Fruit fly (Drosophila melanogaster) whole organism, prepupa: Measurements from ENCODE around the gene CG7724.

Experiments used
- Blimp-1 ChIP-seq: fragments of 200-800 bp; sonication (Bioruptor generic); optimal IDR thresholded peaks from 3 replicates; lab custom pipeline; 2017; ENCODE audit warnings: missing biosample characterization, missing genetic modification characterization, mild to moderate bottlenecking, moderate library complexity, missing genetic modification reagents
- CG10631 ChIP-seq: fragments of 200-800 bp; sonication (Bioruptor generic); optimal IDR thresholded peaks from 2 replicates; lab custom pipeline; 2016; ENCODE audit warnings: missing biosample characterization, missing genetic modification characterization
- CG11294 ChIP-seq: fragments of 200-800 bp; sonication (Bioruptor generic); IDR thresholded peaks from 2 replicates; pipeline ENCODE4 v1.3.6; 2022; ENCODE audit warnings: missing biosample characterization, missing genetic modification characterization
- CG11762 ChIP-seq: fragments of 200-800 bp; sonication (Bioruptor generic); optimal IDR thresholded peaks from 3 replicates; lab custom pipeline; 2016; ENCODE audit warnings: missing biosample characterization, missing genetic modification characterization; ENCODE audit not compliant: insufficient read depth
- CG15336 ChIP-seq: fragments of 200-800 bp; sonication (Bioruptor generic); IDR thresholded peaks from 2 replicates; pipeline ENCODE4 v1.3.6; 2022; ENCODE audit warnings: missing biosample characterization, missing genetic modification characterization
- CG1621 ChIP-seq: fragments of 200-800 bp; sonication (Bioruptor generic); optimal IDR thresholded peaks from 3 replicates; lab custom pipeline; 2018; ENCODE audit warnings: missing biosample characterization, mild to moderate bottlenecking, missing genetic modification characterization
- CG3032 ChIP-seq: fragments of 200-800 bp; optimal IDR thresholded peaks from 2 replicates; lab custom pipeline; 2019; ENCODE audit warnings: missing biosample characterization, mild to moderate bottlenecking, missing genetic modification characterization, moderate library complexity
- CG6276 ChIP-seq: fragments of 200-800 bp; sonication (Bioruptor generic); optimal IDR thresholded peaks from 2 replicates; lab custom pipeline; 2017; ENCODE audit warnings: missing biosample characterization, mild to moderate bottlenecking, missing genetic modification characterization
- CG6792 ChIP-seq: fragments of 200-800 bp; sonication (Bioruptor generic); optimal IDR thresholded peaks from 3 replicates; lab custom pipeline; 2016; ENCODE audit warnings: missing biosample characterization, missing genetic modification characterization
- CG6808 ChIP-seq: fragments of 200-800 bp; sonication (Bioruptor generic); optimal IDR thresholded peaks from 3 replicates; lab custom pipeline; 2017; ENCODE audit warnings: missing biosample characterization, missing genetic modification characterization, mild to moderate bottlenecking, moderate library complexity, missing genetic modification reagents
- CG6854 ChIP-seq: fragments of 200-800 bp; sonication (Bioruptor generic); optimal IDR thresholded peaks from 2 replicates; lab custom pipeline; 2017; ENCODE audit warnings: missing biosample characterization, mild to moderate bottlenecking, missing genetic modification characterization
- CG7368 ChIP-seq: fragments of 200-800 bp; sonication (Bioruptor generic); optimal IDR thresholded peaks from 3 replicates; lab custom pipeline; 2016; ENCODE audit warnings: missing biosample characterization, missing genetic modification characterization
- Ets96B ChIP-seq: fragments of 200-800 bp; optimal IDR thresholded peaks from 2 replicates; lab custom pipeline; 2019; ENCODE audit warnings: missing biosample characterization, mild to moderate bottlenecking, missing genetic modification characterization, moderate library complexity
- Hr38 ChIP-seq: sonication (Bioruptor generic); optimal IDR thresholded peaks from 2 replicates; lab custom pipeline; 2016; ENCODE audit warnings: missing biosample characterization, missing genetic modification characterization
- Hr4 ChIP-seq: fragments of 200-800 bp; sonication (Bioruptor generic); optimal IDR thresholded peaks from 3 replicates; lab custom pipeline; 2016; ENCODE audit warnings: missing biosample characterization, missing genetic modification characterization
- Lpt ChIP-seq: fragments of 200-800 bp; sonication (Bioruptor generic); optimal IDR thresholded peaks from 3 replicates; lab custom pipeline; 2016; ENCODE audit warnings: missing biosample characterization, missing genetic modification characterization
- OdsH ChIP-seq: fragments of 200-800 bp; sonication (Bioruptor generic); optimal IDR thresholded peaks from 3 replicates; lab custom pipeline; 2016; ENCODE audit warnings: missing biosample characterization, missing genetic modification characterization
- Smox ChIP-seq: fragments of 200-800 bp; sonication (Bioruptor generic); optimal IDR thresholded peaks from 3 replicates; lab custom pipeline; 2016; ENCODE audit warnings: missing biosample characterization, missing genetic modification characterization
- Sox14 ChIP-seq: fragments of 200-800 bp; sonication (Bioruptor generic); optimal IDR thresholded peaks from 3 replicates; lab custom pipeline; 2016; ENCODE audit warnings: missing biosample characterization, missing genetic modification characterization
- dac ChIP-seq: fragments of 200-800 bp; sonication (Bioruptor generic); optimal IDR thresholded peaks from 2 replicates; lab custom pipeline; 2017; ENCODE audit warnings: missing biosample characterization, mild to moderate bottlenecking, missing genetic modification characterization
- esn ChIP-seq: fragments of 200-800 bp; sonication (Bioruptor generic); optimal IDR thresholded peaks from 2 replicates; lab custom pipeline; 2016; ENCODE audit warnings: missing biosample characterization, mild to moderate bottlenecking, missing genetic modification characterization, moderate library complexity
- fd85E ChIP-seq: fragments of 200-800 bp; sonication (Bioruptor generic); optimal IDR thresholded peaks from 3 replicates; lab custom pipeline; 2016; ENCODE audit warnings: missing biosample characterization, missing genetic modification characterization
- fkh ChIP-seq: fragments of 200-800 bp; sonication (Bioruptor generic); optimal IDR thresholded peaks from 3 replicates; lab custom pipeline; 2017; ENCODE audit warnings: missing biosample characterization, mild to moderate bottlenecking, missing genetic modification characterization, moderate library complexity
- lz ChIP-seq: fragments of 200-800 bp; sonication (Bioruptor generic); optimal IDR thresholded peaks from 3 replicates; lab custom pipeline; 2016; ENCODE audit warnings: missing biosample characterization, missing genetic modification characterization
- net ChIP-seq: fragments of 200-800 bp; sonication (Bioruptor generic); optimal IDR thresholded peaks from 3 replicates; lab custom pipeline; 2016; ENCODE audit warnings: missing biosample characterization, missing genetic modification characterization
- ss ChIP-seq, 2 experiments: fragments of 200-800 bp; sonication (Bioruptor generic); optimal IDR thresholded peaks; 2 replicates in 1 of 2; 3 replicates in 1 of 2; lab custom pipeline; 2017 to 2018; ENCODE audit warnings: mild to moderate bottlenecking in 2 of 2, missing biosample characterization in 2 of 2, missing genetic modification characterization in 2 of 2, moderate library complexity in 1 of 2
- svp ChIP-seq: fragments of 200-800 bp; sonication (Bioruptor generic); peaks from one replicate; lab custom pipeline; 2016; ENCODE audit warnings: missing biosample characterization, missing genetic modification characterization
- topi ChIP-seq: fragments of 200-800 bp; sonication (Bioruptor generic); optimal IDR thresholded peaks from 3 replicates; lab custom pipeline; 2016; ENCODE audit warnings: missing biosample characterization, missing genetic modification characterization
- vri ChIP-seq: fragments of 200-800 bp; sonication (Bioruptor generic); optimal IDR thresholded peaks from 3 replicates; lab custom pipeline; 2016; ENCODE audit warnings: missing biosample characterization, mild to moderate bottlenecking, missing genetic modification characterization

Gene CG7724

DNA sequence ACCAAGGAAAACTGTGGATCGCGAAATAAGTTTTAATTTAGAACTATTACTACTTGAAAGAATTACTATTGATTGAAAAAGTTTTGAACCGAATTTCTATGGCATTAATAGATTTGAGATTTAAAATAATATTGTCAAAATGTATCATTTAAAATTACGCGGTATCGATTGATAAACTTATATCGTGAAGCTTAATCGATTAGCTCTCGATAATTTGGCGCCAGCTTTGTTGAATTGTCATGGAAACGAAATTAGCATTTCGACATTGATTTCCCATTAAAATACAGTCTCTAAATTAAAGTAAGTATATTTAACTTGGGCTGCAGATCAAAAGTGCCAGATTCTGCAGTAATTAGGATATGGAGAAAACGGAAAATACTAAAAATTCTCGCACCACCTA is 28.1 kb upstream of the CG7724 start, which contains the start of gene CG7730:
Gene CG7730 (plus strand): TSS at position 206 of the 400 bp plus-strand sequence.
- TF ChIP-seq svp (GFP tag; lab: Kevin White, UChicago), result no peak
- TF ChIP-seq ss (GFP tag; optimal IDR thresholded peaks at IDR 0.05; lab: Kevin White, UChicago), result no peak
- no peak for TF ChIP-seq net (GFP tag; lab: Kevin White, UChicago)
- TF ChIP-seq Ets96B (tag; lab: Kevin White, UChicago), result no peak
- no peak for TF ChIP-seq CG6276 (GFP tag; lab: Kevin White, UChicago)
- TF ChIP-seq Hr4 (GFP tag; lab: Kevin White, UChicago), result no peak
- no peak for TF ChIP-seq Smox (GFP tag; lab: Kevin White, UChicago)
- TF ChIP-seq fd85E (GFP tag; lab: Kevin White, UChicago), result no peak
- no peak for TF ChIP-seq CG6854 (GFP tag; lab: Kevin White, UChicago)

DNA sequence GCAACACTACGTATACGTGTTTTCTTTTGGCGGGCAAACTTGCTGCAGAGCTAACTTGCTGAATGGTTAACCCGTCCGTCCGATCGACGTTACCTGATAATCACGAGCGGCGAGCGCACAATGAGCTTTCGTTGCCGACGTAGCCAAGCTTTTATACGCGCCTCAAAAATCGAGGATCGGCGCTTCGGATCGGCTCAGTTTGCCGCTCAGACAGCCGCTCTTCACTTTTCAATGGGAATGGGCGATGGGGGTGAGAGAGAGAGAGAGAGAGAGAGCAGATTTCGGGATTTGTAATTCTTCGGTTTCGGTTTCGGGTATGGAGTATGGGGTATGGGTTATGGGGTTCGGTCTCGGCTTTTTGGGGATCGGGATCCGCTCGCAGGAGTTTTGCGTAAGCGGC is 23.4 kb upstream of the CG7724 start, which contains the start of gene Ilp8:
Gene Ilp8 (minus strand): TSS at position 110 of the 400 bp plus-strand sequence.
- TF ChIP-seq CG1621 (tag; lab: Kevin White, UChicago), result no peak
- no peak for TF ChIP-seq Hr38 (GFP tag; lab: Kevin White, UChicago)
- TF ChIP-seq Blimp-1 (GFP tag; lab: Kevin White, UChicago), result peak; percentile 13
- TF ChIP-seq Sox14 (GFP tag; lab: Kevin White, UChicago), result no peak
- peak; percentile 49 for TF ChIP-seq CG6854 (GFP tag; lab: Kevin White, UChicago)
- TF ChIP-seq OdsH (GFP tag; lab: Kevin White, UChicago), result no peak
- TF ChIP-seq, all 60 proteins: peak for 2

DNA sequence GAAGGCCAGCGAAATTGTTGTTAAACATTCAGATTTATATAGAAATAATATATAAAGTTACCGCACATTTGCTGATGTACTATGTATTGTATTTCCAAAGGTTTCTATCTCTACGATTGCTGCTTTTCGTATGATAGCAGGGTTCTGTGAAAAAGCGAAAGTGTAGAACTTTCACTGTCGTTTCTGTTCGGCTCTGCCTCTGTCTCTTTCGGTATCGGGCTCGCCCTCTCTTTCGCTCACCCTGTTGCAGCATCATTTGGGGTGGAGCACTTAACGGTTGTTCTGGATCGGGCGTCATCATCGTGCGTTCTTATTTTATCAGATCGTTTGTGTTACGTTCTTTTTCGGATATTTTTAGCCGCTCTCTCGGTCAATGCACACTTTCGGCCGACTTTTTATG is 22.1 kb upstream of the CG7724 start:
- no peak for TF ChIP-seq CG15336 (GFP tag; lab: Robert Waterston, UW)
- TF ChIP-seq vri, result no peak
- TF ChIP-seq fd85E (GFP tag; lab: Kevin White, UChicago), result no peak
- peak; percentile 95 for TF ChIP-seq Blimp-1 (GFP tag; lab: Kevin White, UChicago)
- no peak for TF ChIP-seq lz (GFP tag; lab: Kevin White, UChicago)

DNA sequence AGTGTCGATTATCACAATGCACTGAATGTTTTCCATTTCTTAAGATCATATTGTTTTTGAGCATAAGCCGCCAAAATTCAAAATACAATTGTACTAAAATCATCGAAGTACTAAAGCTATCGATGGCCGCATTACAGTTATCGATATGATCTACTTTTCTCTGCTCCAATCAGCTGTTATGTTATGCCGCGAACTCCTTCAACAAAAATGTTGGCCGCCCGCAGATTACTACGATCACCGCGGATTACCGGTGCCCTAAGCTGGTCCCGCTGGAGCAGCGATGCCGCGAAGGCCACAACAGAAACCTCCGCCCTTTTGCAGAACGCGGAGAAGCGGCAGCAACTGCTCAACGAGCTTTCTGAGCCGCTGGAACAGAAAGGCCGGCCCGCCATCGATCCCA is 19.9 kb upstream of the CG7724 start, which contains the start of gene beg:
Gene beg (plus strand): TSS at position 177 of the 400 bp plus-strand sequence.
- TF ChIP-seq CG7368 (GFP tag; lab: Kevin White, UChicago), result no peak
- TF ChIP-seq CG11294 (GFP tag; lab: Robert Waterston, UW), result no peak

DNA sequence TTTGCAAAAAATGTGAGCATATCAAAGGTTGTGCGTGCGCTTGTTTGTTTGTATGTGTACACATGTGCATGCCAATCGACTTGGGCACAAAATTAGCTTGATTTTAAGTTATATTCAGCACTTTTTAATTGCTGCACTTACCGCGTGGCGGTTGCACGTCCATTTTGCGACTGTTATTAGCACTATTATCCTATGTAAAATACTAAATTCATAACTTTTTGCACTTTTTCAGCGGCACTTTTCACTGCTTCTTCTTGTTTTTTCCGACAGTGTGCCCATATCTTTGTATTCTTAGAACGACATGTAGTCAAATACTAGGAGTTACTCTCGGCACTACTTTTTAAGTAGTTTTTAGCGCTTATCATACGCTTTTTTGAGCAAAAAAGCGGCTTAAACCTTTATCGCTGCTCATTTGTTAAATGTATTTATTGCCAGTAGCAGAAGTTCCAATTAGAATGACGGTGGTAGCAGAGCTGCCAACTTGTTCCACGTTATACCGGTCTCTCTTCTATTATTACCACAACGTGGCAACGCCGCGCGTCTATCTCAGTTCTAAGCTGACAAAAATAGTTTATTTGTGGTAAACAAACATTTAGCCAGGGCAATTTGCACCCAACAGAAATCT is 13.0 kb upstream of the CG7724 start, which contains the start of the genes scaf6 and Papst2:
Gene scaf6 (minus strand): TSS at position 278 of the 625 bp plus-strand sequence.
Gene Papst2 (plus strand): TSS at position 501 of the 625 bp plus-strand sequence.
- no peak for TF ChIP-seq CG10631 (GFP tag; lab: Kevin White, UChicago)
- no peak for TF ChIP-seq CG6808 (GFP tag; lab: Kevin White, UChicago)
- peak; percentile 17 for TF ChIP-seq esn (GFP tag; lab: Kevin White, UChicago)
- no peak for TF ChIP-seq CG11762
- TF ChIP-seq fkh (GFP tag; lab: Kevin White, UChicago), result peak; percentile 95
- no peak for TF ChIP-seq CG1621 (tag; lab: Kevin White, UChicago)
- no peak for TF ChIP-seq CG6792
- TF ChIP-seq topi (GFP tag; lab: Kevin White, UChicago), result no peak
- TF ChIP-seq CG3032 (tag; lab: Kevin White, UChicago), result peak; percentile 10
- no peak for TF ChIP-seq Hr4 (GFP tag; lab: Kevin White, UChicago)
- peak; percentile 63 for TF ChIP-seq CG6854 (GFP tag; lab: Kevin White, UChicago)
- no peak for TF ChIP-seq dac (GFP tag; lab: Kevin White, UChicago)
- no peak for TF ChIP-seq Lpt
- TF ChIP-seq CG11294 (GFP tag; lab: Robert Waterston, UW), result no peak
- TF ChIP-seq, all 60 proteins: peak for 4

DNA sequence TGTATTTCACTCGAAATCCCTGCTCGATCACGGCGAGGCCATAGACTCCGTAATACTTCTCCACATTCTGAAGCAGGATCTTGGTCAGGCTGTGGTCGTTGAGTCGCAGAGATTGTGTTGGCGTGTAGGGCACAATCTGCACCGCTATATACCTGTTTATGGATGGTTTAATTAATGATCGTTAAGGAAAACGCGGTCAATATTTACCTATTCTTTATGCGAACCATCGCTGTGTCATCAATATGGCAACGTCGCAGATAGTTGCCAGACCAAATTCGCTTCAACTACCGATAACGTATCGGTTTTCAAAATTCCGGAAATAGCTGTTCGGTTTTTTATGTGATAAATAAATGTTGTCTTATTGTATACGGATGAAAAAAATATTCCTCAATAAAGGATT is 10.6 kb upstream of the CG7724 start, which contains the start of gene Pop5:
Gene Pop5 (minus strand): TSS at position 240 of the 400 bp plus-strand sequence.
- no peak for TF ChIP-seq OdsH (GFP tag; lab: Kevin White, UChicago)
- peak; percentile 98 for TF ChIP-seq fkh (GFP tag; lab: Kevin White, UChicago)
- TF ChIP-seq esn (GFP tag; lab: Kevin White, UChicago), result peak; percentile 33
- peak; percentile 3 for TF ChIP-seq CG1621 (tag; lab: Kevin White, UChicago)
- no peak for TF ChIP-seq lz (GFP tag; lab: Kevin White, UChicago)
- TF ChIP-seq Hr4 (GFP tag; lab: Kevin White, UChicago), result no peak
